Worm (Caenorhabditis elegans) whole organism, L1 larva: ENCODE data around the gene aat-8.

ENCODE experiments used
- Y116A8C.19 ChIP-seq: sonication (generic microtip); optimal IDR thresholded peaks from 2 replicates; lab custom pipeline; 2016; ENCODE audit warnings: missing compliant biosample characterization, missing genetic modification characterization, borderline replicate concordance
- egl-27 ChIP-seq, 2 experiments: fragments of 150-350 bp in 1 of 2; sonication (generic microtip); optimal IDR thresholded peaks; 3 replicates each; lab custom pipeline; 2017 to 2018; ENCODE audit warnings: missing biosample characterization in 2 of 2, missing genetic modification characterization in 2 of 2, missing genetic modification reagents in 2 of 2
- lin-13 ChIP-seq: fragments of 150-350 bp; optimal IDR thresholded peaks from 2 replicates; lab custom pipeline; 2014; ENCODE audit warnings: missing biosample characterization, missing genetic modification reagents, missing genetic modification characterization
- lin-39 ChIP-seq: fragments of 150-350 bp; optimal IDR thresholded peaks from 2 replicates; lab custom pipeline; 2014; ENCODE audit warnings: missing biosample characterization, missing genetic modification reagents, missing genetic modification characterization
- skn-1 ChIP-seq: fragments of 150-350 bp; optimal IDR thresholded peaks from 2 replicates; lab custom pipeline; 2014; ENCODE audit warnings: missing biosample characterization, missing genetic modification characterization
- snpc-4 ChIP-seq: fragments of 150-350 bp; optimal IDR thresholded peaks from 2 replicates; lab custom pipeline; 2014; ENCODE audit warnings: missing biosample characterization, missing genetic modification characterization
- ztf-11 ChIP-seq, 2 experiments: sonication (generic microtip); optimal IDR thresholded peaks; 2 replicates each; lab custom pipeline; 2016 to 2017; ENCODE audit warnings: missing genetic modification characterization in 2 of 2, missing biosample characterization in 1 of 2, missing compliant biosample characterization in 1 of 2

- TF ChIP-seq ztf-11 (tag; optimal IDR thresholded peaks at IDR 0.05; lab: Kevin White, UChicago): no peak
- no peak for TF ChIP-seq Y116A8C.19 (tag; lab: Kevin White, UChicago)
- TF ChIP-seq skn-1: no peak
- TF ChIP-seq lin-13: no peak
- no peak for TF ChIP-seq snpc-4 (tag; lab: Kevin White, UChicago)
- TF ChIP-seq lin-39 (tag; lab: Kevin White, UChicago): no peak
- no peak for TF ChIP-seq egl-27 (tag; optimal IDR thresholded peaks at IDR 0.05; lab: Kevin White, UChicago)
Measured at ce11 chrIV:3894004-3894480, 29.2 kb upstream of the aat-8 start, which contains the start of gene F56D6.8.
